Worm (Caenorhabditis elegans): ENCODE data around the gene F25E5.5.

The F25E5.5 gene

DNA sequence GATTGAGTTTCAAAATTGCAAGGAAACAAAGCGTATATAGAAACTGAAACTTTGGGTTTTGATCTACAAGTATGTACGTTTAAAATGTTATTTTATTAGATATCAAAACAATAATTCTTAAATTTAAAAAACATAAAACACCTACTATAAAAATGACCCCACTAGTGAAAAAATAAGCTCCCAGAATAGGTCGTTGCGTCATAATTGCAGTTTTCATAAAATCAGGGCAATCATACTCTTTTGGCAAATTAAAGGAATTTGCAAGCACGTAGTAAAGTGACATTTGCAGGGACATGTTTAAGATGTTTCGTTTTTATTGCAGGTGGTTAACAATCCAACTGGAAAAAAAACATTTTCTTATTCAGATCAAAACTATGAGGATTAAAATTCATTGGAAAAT lies 38.5 kb upstream of the F25E5.5 start, which contains the start of gene srt-6:
Gene srt-6 (minus strand): TSS at position 295 of the 400 bp plus-strand sequence.
- TF ChIP-seq ceh-16 (tag; optimal IDR thresholded peaks at IDR 0.05): no peak
- no peak for TF ChIP-seq egl-27 (tag; optimal IDR thresholded peaks at IDR 0.05)
- TF ChIP-seq ztf-4 (tag; optimal IDR thresholded peaks at IDR 0.05): no peak
- TF ChIP-seq snpc-4 (tag; optimal IDR thresholded peaks at IDR 0.05): no peak
- TF ChIP-seq ztf-1 (GFP tag; conservative IDR thresholded peaks at IDR 0.05): no peak
- TF ChIP-seq gmeb-1 (tag; optimal IDR thresholded peaks at IDR 0.05): no peak
- TF ChIP-seq nhr-129 (tag; optimal IDR thresholded peaks at IDR 0.05): no peak
- no peak for TF ChIP-seq lin-13 (GFP tag; optimal IDR thresholded peaks at IDR 0.05)
- TF ChIP-seq unc-62 (GFP tag; optimal IDR thresholded peaks at IDR 0.05): no peak
- no peak for TF ChIP-seq sma-3 (GFP tag; optimal IDR thresholded peaks at IDR 0.05)
- TF ChIP-seq fos-1 (tag; optimal IDR thresholded peaks at IDR 0.05): no peak
- TF ChIP-seq aly-2 (tag; optimal IDR thresholded peaks at IDR 0.05): no peak
- no peak for TF ChIP-seq unc-55 (GFP tag; optimal IDR thresholded peaks at IDR 0.05)
- TF ChIP-seq nhr-77 (tag; optimal IDR thresholded peaks at IDR 0.05): no peak
- no peak for TF ChIP-seq peb-1 (tag; optimal IDR thresholded peaks at IDR 0.05)
- no peak for TF ChIP-seq nhr-10 (tag; optimal IDR thresholded peaks at IDR 0.05)
- no peak for TF ChIP-seq alr-1 (tag; optimal IDR thresholded peaks at IDR 0.05)
- no peak for TF ChIP-seq F13H6.1 (tag; optimal IDR thresholded peaks at IDR 0.05)

DNA sequence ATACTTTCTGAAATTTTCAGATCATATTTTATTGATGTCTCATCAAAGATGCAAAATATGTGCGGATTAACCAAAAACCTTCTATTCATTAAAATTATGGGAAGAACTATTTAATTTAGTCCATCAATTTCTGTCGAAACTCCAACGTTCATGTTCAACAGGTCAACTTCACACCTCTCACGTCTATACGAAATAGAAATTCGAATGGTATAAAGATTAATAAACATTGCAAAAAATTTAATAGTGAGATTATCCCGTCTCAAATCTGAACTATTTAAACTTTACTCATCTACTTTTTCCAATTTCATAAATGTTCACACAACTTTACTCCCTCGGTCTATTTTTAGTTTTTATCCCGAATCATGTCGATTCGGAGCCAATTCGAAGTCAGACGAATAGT lies 37.5 kb upstream of the F25E5.5 start, which contains the start of gene R13D7.2:
Gene R13D7.2 (plus strand): TSS at position 301 of the 400 bp plus-strand sequence.
- no peak for TF ChIP-seq mab-5 (tag; optimal IDR thresholded peaks at IDR 0.05)
- no peak for TF ChIP-seq ama-1 (optimal IDR thresholded peaks at IDR 0.05)
- no peak for TF ChIP-seq ceh-16 (tag; optimal IDR thresholded peaks at IDR 0.05)
- no peak for TF ChIP-seq mbf-1 (tag; optimal IDR thresholded peaks at IDR 0.05)
- no peak for TF ChIP-seq nhr-25 (tag; optimal IDR thresholded peaks at IDR 0.05)
- TF ChIP-seq crh-2 (tag; optimal IDR thresholded peaks at IDR 0.05): no peak
- no peak for TF ChIP-seq unc-39 (tag; optimal IDR thresholded peaks at IDR 0.05)

DNA sequence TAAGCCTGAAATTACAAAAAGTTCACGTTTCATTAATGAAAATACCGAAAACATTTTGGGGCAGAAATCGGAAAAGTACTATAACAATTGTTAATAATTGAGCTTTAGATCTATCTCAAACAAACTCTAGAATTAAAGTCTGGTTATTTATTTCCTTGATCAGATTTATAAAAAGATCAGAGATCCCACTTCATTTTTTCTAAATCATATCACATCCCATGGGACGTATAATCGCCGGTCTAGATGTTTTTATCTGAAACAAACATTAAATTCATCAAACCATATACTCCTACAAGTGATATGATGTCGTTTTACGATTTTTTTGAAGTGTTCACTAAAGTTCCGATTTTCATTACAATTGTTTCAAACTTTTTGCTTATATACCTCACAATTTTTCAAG lies 35.4 kb upstream of the F25E5.5 start, which contains the start of gene str-41:
Gene str-41 (plus strand): TSS at position 301 of the 400 bp plus-strand sequence.
- no peak for TF ChIP-seq ZK546.5 (tag; optimal IDR thresholded peaks at IDR 0.05)
- no peak for TF ChIP-seq alr-1 (tag; optimal IDR thresholded peaks at IDR 0.05)
- no peak for TF ChIP-seq sem-4 (tag; optimal IDR thresholded peaks at IDR 0.05)
- no peak for TF ChIP-seq nhr-237 (tag; optimal IDR thresholded peaks at IDR 0.05)
- no peak for TF ChIP-seq nhr-12 (tag; optimal IDR thresholded peaks at IDR 0.05)
- TF ChIP-seq unc-55 (GFP tag; optimal IDR thresholded peaks at IDR 0.05): no peak
- no peak for TF ChIP-seq Y55F3AM.14 (GFP tag; optimal IDR thresholded peaks at IDR 0.05)
- TF ChIP-seq fos-1 (tag; optimal IDR thresholded peaks at IDR 0.05): no peak
- no peak for TF ChIP-seq skn-1 (tag; optimal IDR thresholded peaks at IDR 0.05)

DNA sequence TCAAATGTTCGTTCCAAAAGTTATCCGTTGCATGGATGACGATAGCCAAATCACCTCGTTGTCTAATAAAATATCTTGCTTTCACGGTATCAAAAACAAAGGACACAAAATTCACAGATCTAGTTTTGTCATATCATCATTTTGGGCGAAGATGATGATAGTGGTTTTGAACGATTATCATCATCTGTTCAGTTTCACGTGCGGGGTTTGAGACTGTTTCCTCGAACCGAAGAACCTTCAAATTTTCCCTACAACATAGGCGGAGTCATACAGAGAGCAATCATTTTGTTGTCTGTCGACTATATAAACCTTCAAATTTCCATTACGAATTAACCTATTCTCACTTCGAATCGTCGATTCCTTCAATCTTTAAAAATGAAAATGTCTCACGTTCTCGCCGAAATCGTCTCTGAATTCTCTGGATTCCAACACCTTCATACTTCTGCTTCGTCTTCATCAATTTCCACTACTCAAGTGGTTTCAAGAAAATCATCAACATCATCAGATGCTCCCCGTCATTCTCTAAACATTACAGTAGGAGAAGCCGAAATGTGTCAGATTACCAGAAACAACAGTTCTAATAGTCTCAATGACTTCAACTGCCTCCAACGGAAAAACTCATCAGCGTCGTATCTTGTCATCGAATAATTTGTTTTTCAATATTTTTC lies 33.8 kb upstream of the F25E5.5 start, which contains the start of gene F18E3.11:
Gene F18E3.11 (plus strand): TSS at position 376 of the 668 bp plus-strand sequence.
- TF ChIP-seq peb-1 (tag; optimal IDR thresholded peaks at IDR 0.05): no peak
- TF ChIP-seq nhr-129 (tag; optimal IDR thresholded peaks at IDR 0.05): peak; percentile 84
- peak; percentile 9 for TF ChIP-seq crh-2 (tag; optimal IDR thresholded peaks at IDR 0.05)
- peak; percentile 80 for TF ChIP-seq nhr-21 (tag; optimal IDR thresholded peaks at IDR 0.05)
- no peak for TF ChIP-seq sem-4 (tag; optimal IDR thresholded peaks at IDR 0.05)
- TF ChIP-seq ceh-16 (tag; optimal IDR thresholded peaks at IDR 0.05): no peak
- TF ChIP-seq nhr-10 (tag; optimal IDR thresholded peaks at IDR 0.05): no peak
- peak; percentile 6 for TF ChIP-seq nhr-6 (tag; optimal IDR thresholded peaks at IDR 0.05)
- TF ChIP-seq sma-9 (GFP tag; optimal IDR thresholded peaks at IDR 0.05): peak; percentile 84
- TF ChIP-seq sma-9 (tag; optimal IDR thresholded peaks at IDR 0.05): no peak
- TF ChIP-seq mbf-1 (tag; optimal IDR thresholded peaks at IDR 0.05): no peak
- no peak for TF ChIP-seq lsy-2 (tag; optimal IDR thresholded peaks at IDR 0.05)
- peak; percentile 78 for TF ChIP-seq blmp-1 (tag; optimal IDR thresholded peaks at IDR 0.05; ENCODE audit: insufficient read depth)
- TF ChIP-seq unc-39 (tag; optimal IDR thresholded peaks at IDR 0.05): no peak
- peak; percentile 49 for TF ChIP-seq sma-3 (GFP tag; optimal IDR thresholded peaks at IDR 0.05)
- TF ChIP-seq ama-1 (optimal IDR thresholded peaks at IDR 0.05): peak; percentile 89
- TF ChIP-seq mab-5 (tag; optimal IDR thresholded peaks at IDR 0.05): no peak
- peak; percentile 85 for TF ChIP-seq nhr-25 (tag; optimal IDR thresholded peaks at IDR 0.05)

All from whole organism, L2 larva.